Worm (Caenorhabditis elegans): ENCODE data around the gene Y70C5A.2.

The Y70C5A.2 gene

ce11 chrV:16575900-16576299 lies 47.1 kb downstream of the Y70C5A.2 start, which contains the start of gene str-151:
str-151 (plus strand) TSS chrV:16576200.
- no peak for TF ChIP-seq egl-27 (tag; optimal IDR thresholded peaks at IDR 0.05)
- TF ChIP-seq nhr-21 (tag; optimal IDR thresholded peaks at IDR 0.05), result no peak
- TF ChIP-seq ceh-82 (tag; optimal IDR thresholded peaks at IDR 0.05), result no peak
- TF ChIP-seq zag-1 (tag; optimal IDR thresholded peaks at IDR 0.05), result no peak
- no peak for TF ChIP-seq sem-4 (tag; optimal IDR thresholded peaks at IDR 0.05)
- no peak for TF ChIP-seq ztf-4 (tag; optimal IDR thresholded peaks at IDR 0.05)
- no peak for TF ChIP-seq mdl-1 (tag; optimal IDR thresholded peaks at IDR 0.05)
- TF ChIP-seq peb-1 (tag; optimal IDR thresholded peaks at IDR 0.05), result no peak
- TF ChIP-seq dmd-4 (tag; optimal IDR thresholded peaks at IDR 0.05), result no peak
- no peak for TF ChIP-seq unc-55 (GFP tag; optimal IDR thresholded peaks at IDR 0.05)

ce11 chrV:16573168-16573567 lies 49.8 kb downstream of the Y70C5A.2 start, which contains the start of gene str-149:
str-149 (plus strand) TSS chrV:16573468.
- TF ChIP-seq unc-39 (tag; optimal IDR thresholded peaks at IDR 0.05) (no peak), Y55F3AM.14 (GFP tag; optimal IDR thresholded peaks at IDR 0.05) (no peak), F13H6.1 (tag; optimal IDR thresholded peaks at IDR 0.05) (no peak), egl-27 (tag; optimal IDR thresholded peaks at IDR 0.05) (no peak), sem-4 (tag; optimal IDR thresholded peaks at IDR 0.05) (no peak), elt-3 (tag; optimal IDR thresholded peaks at IDR 0.05) (no peak), aly-2 (tag; optimal IDR thresholded peaks at IDR 0.05) (no peak), unc-62 (GFP tag; optimal IDR thresholded peaks at IDR 0.05) (no peak), mdl-1 (tag; optimal IDR thresholded peaks at IDR 0.05) (no peak), R02D3.7 (tag; optimal IDR thresholded peaks at IDR 0.05) (no peak), alr-1 (tag; optimal IDR thresholded peaks at IDR 0.05) (no peak), ama-1 (optimal IDR thresholded peaks at IDR 0.05) (no peak), sma-3 (GFP tag; optimal IDR thresholded peaks at IDR 0.05) (no peak), lin-39 (tag; optimal IDR thresholded peaks at IDR 0.05) (no peak), nhr-11 (tag; optimal IDR thresholded peaks at IDR 0.05) (no peak), zag-1 (tag; optimal IDR thresholded peaks at IDR 0.05) (no peak)

Data from whole organism, L2 larva.